Fruit fly (Drosophila melanogaster) S2 (cell line): Measurements from ENCODE around the gene sima.

Source experiments
- CG8478 ChIP-seq: fragments of >200 bp; optimal IDR thresholded peaks from 2 replicates; lab custom pipeline; 2018
- CTCF ChIP-seq, 2 experiments: fragments of >200 bp; optimal IDR thresholded peaks; 2 replicates each; lab custom pipeline; 2018

dm6 chr3R:30043139-30043744 is 14.9 kb upstream of the sima start, which contains the start of gene Sry-delta:
- TF ChIP-seq CG8478 (lab: Kevin White, UChicago), result no peak
- peak; percentile 10 to 34 for TF ChIP-seq CTCF (optimal IDR thresholded peaks at IDR 0.05; lab: Kevin White, UChicago)
